Worm (Caenorhabditis elegans): Measurements from ENCODE around the gene sma-1.
A peak's percentile ranks its signal among the peaks of the same experiment; 100 is the strongest.

DNA sequence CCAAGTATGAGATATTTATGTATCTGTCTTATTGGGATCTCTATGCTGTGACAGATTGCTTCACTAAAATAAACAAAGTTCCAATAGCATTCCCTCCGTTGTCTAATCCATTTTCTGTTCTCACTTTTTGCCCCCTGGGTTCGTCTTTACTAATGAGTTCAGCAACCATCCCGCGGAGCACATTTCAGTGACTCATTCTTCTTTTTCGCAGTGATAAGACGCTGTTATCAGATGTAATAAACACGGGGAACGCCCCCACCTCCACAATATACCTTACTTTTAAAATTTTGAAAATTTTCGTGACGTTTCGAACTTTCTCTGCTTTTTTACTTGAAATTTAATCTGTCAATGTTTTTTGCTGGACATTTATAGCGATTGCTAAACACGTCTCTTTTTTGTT is 878 bp downstream of the sma-1 start:
- no peak for TF ChIP-seq fkh-10 (GFP tag; optimal IDR thresholded peaks at IDR 0.05)
- TF ChIP-seq lsy-2 (tag; optimal IDR thresholded peaks at IDR 0.05): no peak
- TF ChIP-seq ZK337.2 (GFP tag; IDR thresholded peaks at IDR 0.05): no peak
- no peak for TF ChIP-seq tra-1 (GFP tag; IDR thresholded peaks at IDR 0.05)
- no peak for TF ChIP-seq hlh-30 (tag; optimal IDR thresholded peaks at IDR 0.05; ENCODE audit: insufficient read depth)
- no peak for TF ChIP-seq Y105C5A.15 (GFP tag; IDR thresholded peaks at IDR 0.05)
- no peak for TF ChIP-seq nhr-11 (tag; optimal IDR thresholded peaks at IDR 0.05)
- TF ChIP-seq F49E8.2 (tag; optimal IDR thresholded peaks at IDR 0.05; ENCODE audit: borderline replicate concordance): no peak
- TF ChIP-seq pqm-1 (tag; optimal IDR thresholded peaks at IDR 0.05): peak; percentile 72
- TF ChIP-seq mdl-1 (tag; optimal IDR thresholded peaks at IDR 0.05): peak in 1 of 2 experiments; percentile 2
- TF ChIP-seq hmg-1.1 (GFP tag; IDR thresholded peaks at IDR 0.05): no peak

Data from whole organism, L4 larva.